Worm (Caenorhabditis elegans) whole organism, late embryonic: ENCODE measurements around the gene nlp-9.

ENCODE experiments used
- ama-1 ChIP-seq: fragments of 150-350 bp; optimal IDR thresholded peaks from 2 replicates; lab custom pipeline; 2014
- ceh-22 ChIP-seq: sonication (generic microtip); optimal IDR thresholded peaks from 2 replicates; lab custom pipeline; 2017; ENCODE audit warnings: missing biosample characterization, missing genetic modification characterization
- che-1 ChIP-seq: sonication (generic microtip); optimal IDR thresholded peaks from 2 replicates; lab custom pipeline; 2016; ENCODE audit warnings: mild to moderate bottlenecking, missing genetic modification characterization, missing compliant biosample characterization
- eyg-1 ChIP-seq: sonication (generic microtip); optimal IDR thresholded peaks from 2 replicates; lab custom pipeline; 2016; ENCODE audit warnings: missing genotype, missing genetic modification characterization, missing compliant biosample characterization
- fkh-10 ChIP-seq: fragments of 150-350 bp; optimal IDR thresholded peaks from 2 replicates; lab custom pipeline; 2014; ENCODE audit warnings: missing biosample characterization, missing genetic modification reagents, missing genetic modification characterization
- hlh-13 ChIP-seq: fragments of 200-800 bp; sonication (Bioruptor generic); optimal IDR thresholded peaks from 2 replicates; lab custom pipeline; 2018; ENCODE audit warnings: mild to moderate bottlenecking, missing genetic modification characterization, missing compliant biosample characterization
- hlh-30 ChIP-seq: sonication (generic microtip); optimal IDR thresholded peaks from 2 replicates; lab custom pipeline; 2017; ENCODE audit warnings: antibody characterized with exemption, missing genetic modification characterization, missing compliant biosample characterization; ENCODE audit not compliant: insufficient read depth
- lim-6 ChIP-seq: sonication (generic microtip); optimal IDR thresholded peaks from 2 replicates; lab custom pipeline; 2016; ENCODE audit warnings: missing genetic modification characterization, missing compliant biosample characterization
- pat-9 ChIP-seq: fragments of 200-800 bp; sonication (Bioruptor generic); optimal IDR thresholded peaks from 2 replicates; lab custom pipeline; 2018; ENCODE audit warnings: mild to moderate bottlenecking, missing genetic modification characterization, moderate library complexity, missing compliant biosample characterization
- pha-4 ChIP-seq: fragments of 150-350 bp; optimal IDR thresholded peaks from 2 replicates; lab custom pipeline; 2018; ENCODE audit warnings: missing biosample characterization, missing genetic modification reagents, missing genetic modification characterization
- pqm-1 ChIP-seq: sonication (generic microtip); optimal IDR thresholded peaks from 2 replicates; lab custom pipeline; 2016; ENCODE audit warnings: missing genetic modification characterization, missing compliant biosample characterization
- pros-1 ChIP-seq: fragments of 150-350 bp; optimal IDR thresholded peaks from 2 replicates; lab custom pipeline; 2014; ENCODE audit warnings: missing biosample characterization, missing genetic modification reagents, missing genetic modification characterization
- ztf-16 ChIP-seq: sonication (generic microtip); optimal IDR thresholded peaks from 2 replicates; lab custom pipeline; 2017; ENCODE audit warnings: missing genetic modification characterization, missing compliant biosample characterization

- TF ChIP-seq ama-1 (lab: Kevin White, UChicago) (no peak), pqm-1 (tag; lab: Kevin White, UChicago) (no peak), hlh-30 (tag; lab: Kevin White, UChicago) (no peak), fkh-10 (GFP tag; lab: Kevin White, UChicago) (no peak), ztf-16 (tag; lab: Kevin White, UChicago) (no peak), pat-9 (no peak), che-1 (tag; lab: Kevin White, UChicago) (no peak), hlh-13 (GFP tag; lab: Kevin White, UChicago) (no peak), pha-4 (tag; lab: Kevin White, UChicago) (no peak), pros-1 (tag; lab: Kevin White, UChicago) (no peak), lim-6 (tag; lab: Kevin White, UChicago) (no peak), eyg-1 (no peak), ceh-22 (no peak)
Observed at ce11 chrV:4192688-4193471, 26.6 kb upstream of the nlp-9 start.
